Worm (Caenorhabditis elegans): ENCODE results near the gene dcar-1.

The dcar-1 gene

DNA sequence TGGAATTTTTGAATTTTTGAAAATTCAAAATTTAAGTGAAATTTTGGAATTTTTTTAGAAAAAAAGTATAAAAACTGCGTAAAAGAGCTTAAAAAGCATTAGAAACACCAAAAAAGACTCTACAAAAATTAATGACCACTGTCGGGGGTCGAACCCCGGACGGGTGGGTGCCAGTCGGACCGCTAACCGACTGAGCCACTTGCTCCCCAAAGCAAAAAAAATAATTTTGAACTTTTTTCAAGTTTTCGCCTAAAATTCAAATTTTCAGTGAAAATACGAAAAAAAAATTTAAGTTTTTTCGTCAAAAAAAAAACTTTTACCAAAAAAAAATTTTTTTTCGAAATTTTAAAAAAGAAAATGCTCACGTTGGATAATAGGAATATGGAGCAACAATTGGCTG is 37.1 kb downstream of the dcar-1 start:
- TF ChIP-seq pqm-1 (tag; optimal IDR thresholded peaks at IDR 0.05) (no peak), R02D3.7 (tag; optimal IDR thresholded peaks at IDR 0.05) (no peak), egl-5 (tag; optimal IDR thresholded peaks at IDR 0.05) (no peak), lsy-12 (tag; optimal IDR thresholded peaks at IDR 0.05) (no peak), zag-1 (tag; optimal IDR thresholded peaks at IDR 0.05) (no peak), nhr-11 (tag; optimal IDR thresholded peaks at IDR 0.05) (no peak), snpc-4 (tag; optimal IDR thresholded peaks at IDR 0.05) (no peak), ztf-11 (tag; optimal IDR thresholded peaks at IDR 0.05) (no peak), nhr-12 (tag; optimal IDR thresholded peaks at IDR 0.05) (no peak), mml-1 (tag; optimal IDR thresholded peaks at IDR 0.05) (no peak), eor-1 (tag; optimal IDR thresholded peaks at IDR 0.05) (no peak), unc-62 (GFP tag; optimal IDR thresholded peaks at IDR 0.05) (no peak), nhr-237 (tag; optimal IDR thresholded peaks at IDR 0.05) (no peak), elt-3 (tag; optimal IDR thresholded peaks at IDR 0.05) (no peak), tbx-2 (tag; optimal IDR thresholded peaks at IDR 0.05) (no peak), ama-1 (optimal IDR thresholded peaks at IDR 0.05) (no peak), ZK546.5 (tag; optimal IDR thresholded peaks at IDR 0.05) (no peak), fkh-2 (tag; optimal IDR thresholded peaks at IDR 0.05) (no peak), egl-27 (tag; optimal IDR thresholded peaks at IDR 0.05) (no peak)

DNA sequence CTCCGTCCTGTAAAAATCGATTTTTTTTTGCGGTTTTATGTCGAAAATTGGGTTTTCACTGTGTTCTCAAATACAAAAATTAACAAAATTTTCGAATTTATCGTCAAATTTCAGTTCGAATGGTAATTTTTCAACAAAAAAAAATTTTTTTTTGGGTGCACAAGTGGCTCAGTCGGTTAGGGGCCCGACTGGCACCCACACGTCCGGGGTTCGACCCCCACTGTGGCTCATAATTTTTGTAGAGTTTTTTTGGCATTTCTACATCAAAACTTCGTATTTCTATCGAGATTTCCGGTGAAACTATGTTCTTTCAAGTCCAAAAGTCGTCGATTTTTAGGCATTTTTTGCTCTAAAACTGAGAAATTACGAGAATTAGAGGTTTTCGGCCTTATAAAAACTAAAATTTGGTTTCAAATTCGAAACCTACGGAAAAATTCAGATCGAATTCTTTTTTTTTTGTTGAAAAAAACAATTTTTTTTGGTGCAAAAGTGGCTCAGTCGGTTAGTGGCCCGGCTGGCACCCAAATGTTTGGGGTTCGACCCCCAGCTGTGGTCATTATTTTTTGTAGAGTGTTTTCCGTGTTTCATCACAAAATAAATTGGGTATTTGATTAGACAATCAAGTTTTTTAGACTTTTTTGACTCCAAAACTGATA is 38.0 kb downstream of the dcar-1 start:
- TF ChIP-seq ztf-11 (tag; optimal IDR thresholded peaks at IDR 0.05) = no peak
- peak; percentile 5 for TF ChIP-seq hmg-11 (tag; optimal IDR thresholded peaks at IDR 0.05)
- no peak for TF ChIP-seq nhr-12 (tag; optimal IDR thresholded peaks at IDR 0.05)

DNA sequence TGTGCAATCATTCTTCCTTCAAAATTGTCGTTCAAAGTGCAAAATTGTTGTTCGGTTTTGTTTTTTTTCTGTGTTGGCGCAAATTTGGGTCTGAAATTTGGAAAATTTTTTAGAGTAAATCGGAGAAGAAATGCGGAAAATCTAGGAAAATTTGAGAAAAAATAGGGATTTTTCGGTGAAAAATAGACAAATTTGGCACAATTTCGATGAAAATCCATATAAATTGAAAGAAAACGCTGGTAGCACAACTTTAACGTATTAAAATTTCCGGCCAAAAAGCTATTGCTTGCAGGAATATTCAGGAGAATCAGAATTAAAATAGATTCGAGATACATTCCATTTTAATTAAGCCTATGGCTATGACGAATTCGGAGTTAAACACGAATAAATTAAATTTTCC is 39.0 kb downstream of the dcar-1 start, which contains the start of gene dpy-21:
Gene dpy-21 (minus strand): TSS at position 101 of the 400 bp plus-strand sequence.
- TF ChIP-seq sea-2 (GFP tag; optimal IDR thresholded peaks at IDR 0.05) = no peak
- no peak for TF ChIP-seq nhr-25 (tag; optimal IDR thresholded peaks at IDR 0.05)

DNA sequence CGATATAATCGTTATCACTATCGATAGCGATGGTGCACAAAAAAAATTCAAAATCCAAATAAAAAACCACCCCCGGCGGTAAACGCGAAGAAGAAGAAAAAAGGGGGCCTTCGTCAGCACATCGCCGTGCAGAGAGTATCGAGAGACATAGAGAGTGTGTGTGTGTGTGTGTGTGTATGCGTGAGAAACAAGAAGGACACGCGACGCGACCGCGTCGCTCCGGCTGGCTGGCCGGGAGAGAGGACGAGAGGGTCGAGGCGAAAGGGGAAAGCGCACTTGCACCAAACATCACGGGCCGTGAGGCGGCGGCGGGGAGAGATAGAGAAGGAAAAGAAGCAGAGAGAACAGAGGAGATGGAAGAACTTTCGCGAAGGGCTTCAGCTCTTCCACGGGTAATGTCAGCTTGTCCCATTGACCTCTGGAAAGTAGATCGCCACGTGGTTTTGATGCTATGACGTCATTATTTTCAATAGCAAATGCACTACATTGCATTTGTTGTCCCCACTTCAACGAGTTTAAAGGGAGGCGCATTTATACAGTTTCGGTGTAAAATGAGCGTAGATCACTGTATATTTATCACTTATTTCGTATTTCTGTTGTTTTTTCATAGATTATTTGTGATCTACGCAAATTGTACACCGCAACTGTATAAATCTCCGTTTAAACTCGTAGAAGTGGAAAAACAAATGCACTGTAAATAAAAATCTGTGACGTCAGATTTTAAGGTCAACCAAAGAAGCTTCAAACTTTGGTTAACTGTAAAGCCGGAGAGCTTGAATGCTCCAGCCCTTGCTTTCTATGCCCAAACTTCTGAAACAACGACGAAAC is 41.3 kb downstream of the dcar-1 start, which contains the start of gene Y59A8B.24:
Gene Y59A8B.24 (plus strand): TSS at position 778 of the 828 bp plus-strand sequence.
- TF ChIP-seq nhr-28 (tag; optimal IDR thresholded peaks at IDR 0.05) (no peak), snpc-4 (tag; optimal IDR thresholded peaks at IDR 0.05) (peak; percentile 85), egl-5 (tag; optimal IDR thresholded peaks at IDR 0.05) (peak; percentile 54), skn-1 (tag; optimal IDR thresholded peaks at IDR 0.05) (peak; percentile 82), mml-1 (tag; optimal IDR thresholded peaks at IDR 0.05) (no peak), unc-62 (GFP tag; optimal IDR thresholded peaks at IDR 0.05) (peak; percentile 59), daf-12 (tag; optimal IDR thresholded peaks at IDR 0.05) (no peak), aly-2 (tag; optimal IDR thresholded peaks at IDR 0.05) (peak; percentile 6), lsy-12 (tag; optimal IDR thresholded peaks at IDR 0.05) (peak; percentile 85), nhr-23 (tag; optimal IDR thresholded peaks at IDR 0.05) (peak; percentile 91), nhr-43 (tag; optimal IDR thresholded peaks at IDR 0.05; ENCODE audit: poor library complexity, severe bottlenecking) (peak; percentile 74), lin-39 (tag; optimal IDR thresholded peaks at IDR 0.05) (peak; percentile 95), pqm-1 (tag; optimal IDR thresholded peaks at IDR 0.05) (peak; percentile 84), ceh-16 (tag; optimal IDR thresholded peaks at IDR 0.05) (no peak), mdl-1 (tag; optimal IDR thresholded peaks at IDR 0.05) (peak; percentile 51), ceh-28 (tag; optimal IDR thresholded peaks at IDR 0.05) (peak; percentile 83), nhr-237 (tag; optimal IDR thresholded peaks at IDR 0.05) (no peak), nhr-11 (tag; optimal IDR thresholded peaks at IDR 0.05) (peak; percentile 78), hmg-11 (tag; optimal IDR thresholded peaks at IDR 0.05) (peak; percentile 100), lin-15B (tag; optimal IDR thresholded peaks at IDR 0.05) (peak; percentile 96), ceh-82 (tag; optimal IDR thresholded peaks at IDR 0.05) (peak; percentile 65), fos-1 (tag; optimal IDR thresholded peaks at IDR 0.05) (no peak), nhr-25 (tag; optimal IDR thresholded peaks at IDR 0.05) (peak; percentile 97), elt-2 (tag; optimal IDR thresholded peaks at IDR 0.05) (peak; percentile 92), egl-27 (tag; optimal IDR thresholded peaks at IDR 0.05) (peak; percentile 79), pha-4 (tag; optimal IDR thresholded peaks at IDR 0.05) (peak; percentile 95), tbx-2 (tag; optimal IDR thresholded peaks at IDR 0.05) (peak; percentile 76), sea-2 (GFP tag; optimal IDR thresholded peaks at IDR 0.05) (no peak), nfya-1 (tag; optimal IDR thresholded peaks at IDR 0.05; ENCODE audit: insufficient read depth) (peak; percentile 96), fkh-2 (tag; optimal IDR thresholded peaks at IDR 0.05) (no peak), fkh-10 (GFP tag; optimal IDR thresholded peaks at IDR 0.05) (peak; percentile 27), ZK546.5 (tag; optimal IDR thresholded peaks at IDR 0.05) (no peak), elt-1 (tag; optimal IDR thresholded peaks at IDR 0.05) (peak; percentile 13), R02D3.7 (tag; optimal IDR thresholded peaks at IDR 0.05) (peak; percentile 78), elt-3 (tag; optimal IDR thresholded peaks at IDR 0.05) (no peak), ztf-4 (tag; optimal IDR thresholded peaks at IDR 0.05) (no peak), jun-1 (tag; optimal IDR thresholded peaks at IDR 0.05) (peak; percentile 83), ama-1 (optimal IDR thresholded peaks at IDR 0.05) (peak; percentile 67)
